Worm (Caenorhabditis elegans): Measurements from ENCODE around the gene dnj-25.

Gene dnj-25

DNA sequence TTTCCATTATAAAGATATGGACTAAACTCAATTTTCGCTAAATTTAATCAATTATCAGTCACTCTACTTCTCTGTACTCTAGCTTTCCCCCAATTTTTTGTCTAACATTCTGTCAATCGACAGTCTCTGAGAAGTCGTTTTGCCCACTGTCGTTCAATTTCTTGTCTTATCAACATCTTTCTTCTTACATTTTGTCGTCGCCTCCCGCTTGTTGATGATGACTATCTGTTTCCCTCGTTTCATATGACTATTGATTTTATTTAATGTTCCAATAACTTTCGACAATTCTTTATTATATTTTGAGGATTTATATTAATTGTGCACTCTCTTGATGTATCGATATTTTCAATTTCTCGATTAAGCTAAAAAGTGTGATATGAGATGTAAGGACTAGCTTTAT is 34.7 kb upstream of the dnj-25 start:
- TF ChIP-seq W03F9.2 (tag; optimal IDR thresholded peaks at IDR 0.05) (no peak), him-1 (tag; optimal IDR thresholded peaks at IDR 0.05) (no peak), dao-5 (tag; optimal IDR thresholded peaks at IDR 0.05) (no peak)

DNA sequence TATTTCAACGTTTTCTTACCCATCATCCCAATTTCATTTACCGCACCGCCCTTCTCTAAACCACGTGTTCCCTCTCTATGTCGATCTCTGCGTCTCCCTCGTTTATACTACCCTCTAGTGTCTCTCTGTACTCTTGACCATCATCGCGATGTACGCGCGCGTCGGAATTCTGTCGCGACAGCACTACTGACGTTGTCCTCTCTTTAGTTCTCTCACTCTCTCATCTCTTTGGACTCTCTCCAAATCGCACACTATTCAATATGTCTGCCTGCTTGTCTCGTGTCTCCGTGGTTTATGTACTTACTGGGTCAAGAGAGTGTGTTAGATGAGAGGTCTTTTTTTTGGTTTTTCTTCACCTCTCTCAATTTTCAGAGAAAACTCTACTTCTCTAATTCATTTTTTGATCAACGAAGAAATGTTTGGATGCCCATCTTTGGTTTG is 34.1 kb upstream of the dnj-25 start:
- TF ChIP-seq W03F9.2 (tag; optimal IDR thresholded peaks at IDR 0.05) (peak; percentile 82), him-1 (tag; optimal IDR thresholded peaks at IDR 0.05) (peak; percentile 94), dao-5 (tag; optimal IDR thresholded peaks at IDR 0.05) (no peak)

DNA sequence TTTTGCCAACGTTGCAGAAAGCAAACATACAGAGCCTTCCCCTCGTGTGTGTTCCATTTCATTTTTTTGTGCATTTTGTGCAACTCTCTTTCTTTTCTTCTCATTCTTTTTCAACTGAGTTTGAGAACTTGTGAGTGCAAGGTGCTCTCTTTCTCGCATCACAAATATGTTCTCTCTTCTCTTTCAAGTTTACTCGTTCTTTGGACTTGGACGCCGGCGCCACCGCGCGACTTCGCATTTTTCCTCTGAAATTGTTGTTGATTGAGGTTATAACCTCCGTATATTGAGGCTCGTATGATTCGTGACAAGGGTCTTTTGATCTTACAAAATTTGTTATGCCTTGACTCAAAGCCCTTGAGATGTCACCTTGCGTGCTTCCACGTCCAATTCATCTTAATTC is 32.6 kb upstream of the dnj-25 start:
- TF ChIP-seq W03F9.2 (tag; optimal IDR thresholded peaks at IDR 0.05) (peak; percentile 35), him-1 (tag; optimal IDR thresholded peaks at IDR 0.05) (peak; percentile 40), dao-5 (tag; optimal IDR thresholded peaks at IDR 0.05) (no peak)

DNA sequence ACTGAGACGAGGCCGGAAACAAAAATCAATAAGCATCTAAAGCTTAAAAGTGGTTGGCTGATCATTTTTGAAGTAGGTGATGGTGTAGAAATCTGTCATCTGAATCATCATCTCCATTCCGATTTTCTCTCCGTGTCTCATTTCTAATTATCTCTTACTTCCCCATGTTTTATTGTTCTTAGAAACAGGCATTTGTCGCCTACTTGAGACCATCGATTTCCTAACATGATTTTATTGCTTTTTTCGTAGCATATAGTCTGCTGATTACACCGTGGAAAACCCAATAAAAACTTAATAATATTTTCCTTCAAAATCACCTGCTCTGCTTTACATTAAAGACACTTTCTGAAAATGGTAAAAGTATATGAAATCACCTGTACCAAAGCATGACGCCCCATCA is 31.1 kb upstream of the dnj-25 start, which contains the start of gene F38A6.4:
TSS of gene F38A6.4 (minus strand) at position 101 of the 400 bp plus-strand sequence.
- TF ChIP-seq him-1 (tag; optimal IDR thresholded peaks at IDR 0.05) (no peak), W03F9.2 (tag; optimal IDR thresholded peaks at IDR 0.05) (no peak), dao-5 (tag; optimal IDR thresholded peaks at IDR 0.05) (no peak)

DNA sequence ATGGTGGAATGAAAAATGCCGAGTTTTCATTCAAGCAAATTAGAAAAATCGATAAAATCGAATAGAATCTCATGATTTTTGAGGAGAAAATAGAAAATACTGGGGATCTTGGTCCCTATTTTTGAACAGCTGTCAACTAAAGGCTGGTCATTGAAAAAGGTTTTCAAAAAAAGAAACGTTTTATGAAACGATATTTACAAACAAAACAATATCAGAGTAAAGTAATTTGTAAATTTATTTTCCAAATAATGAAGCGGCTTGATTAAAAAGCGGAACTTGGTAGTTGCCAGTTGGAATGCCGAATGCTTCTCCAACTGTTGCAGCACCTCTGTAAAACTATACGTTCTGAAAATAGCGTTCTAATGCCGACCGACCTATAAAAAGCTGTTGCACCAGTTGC is 29.5 kb upstream of the dnj-25 start, which contains the start of gene F38A6.5:
TSS of gene F38A6.5 (minus strand) at position 101 of the 400 bp plus-strand sequence.
- TF ChIP-seq W03F9.2 (tag; optimal IDR thresholded peaks at IDR 0.05), result no peak

DNA sequence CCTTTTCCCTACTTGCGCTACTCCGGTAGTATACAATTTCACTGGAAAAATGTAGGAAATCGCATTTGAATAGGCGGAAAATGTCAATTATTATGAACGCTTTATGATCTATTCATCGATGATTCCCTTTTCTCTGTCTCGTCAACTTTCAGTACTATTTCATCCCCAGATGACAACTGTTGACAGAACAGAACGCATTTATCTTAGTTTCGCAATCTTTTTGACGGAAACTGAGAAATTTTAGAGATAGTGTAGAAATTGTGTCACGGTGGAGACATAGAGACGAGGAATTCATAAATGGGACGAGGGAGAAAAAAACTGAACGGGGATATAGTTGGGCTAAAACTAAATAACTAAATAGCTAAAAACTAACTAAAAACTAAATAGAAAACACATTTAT is 27.6 kb upstream of the dnj-25 start:
- TF ChIP-seq W03F9.2 (tag; optimal IDR thresholded peaks at IDR 0.05) (no peak), him-1 (tag; optimal IDR thresholded peaks at IDR 0.05) (no peak), dao-5 (tag; optimal IDR thresholded peaks at IDR 0.05) (no peak)

DNA sequence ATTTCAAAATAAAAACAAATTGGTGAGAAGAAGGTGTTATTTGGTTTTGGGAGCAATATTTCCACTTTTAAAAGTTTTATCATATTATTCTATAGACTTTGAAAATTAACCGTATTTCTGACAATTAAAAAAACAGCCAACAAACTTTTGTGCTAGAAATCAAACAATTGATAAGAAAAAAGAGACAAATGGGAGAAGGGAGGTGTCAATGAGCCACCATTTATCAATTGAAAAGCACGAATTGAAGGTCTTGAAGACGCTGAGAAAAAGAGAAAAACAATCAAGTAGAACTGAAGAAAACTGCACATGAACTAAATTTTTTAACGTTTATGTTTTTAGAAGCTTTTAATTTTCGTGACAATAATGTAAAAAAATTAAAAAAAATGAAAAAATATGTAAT is 26.7 kb upstream of the dnj-25 start:
- TF ChIP-seq W03F9.2 (tag; optimal IDR thresholded peaks at IDR 0.05) (peak; percentile 8), him-1 (tag; optimal IDR thresholded peaks at IDR 0.05) (no peak)

DNA sequence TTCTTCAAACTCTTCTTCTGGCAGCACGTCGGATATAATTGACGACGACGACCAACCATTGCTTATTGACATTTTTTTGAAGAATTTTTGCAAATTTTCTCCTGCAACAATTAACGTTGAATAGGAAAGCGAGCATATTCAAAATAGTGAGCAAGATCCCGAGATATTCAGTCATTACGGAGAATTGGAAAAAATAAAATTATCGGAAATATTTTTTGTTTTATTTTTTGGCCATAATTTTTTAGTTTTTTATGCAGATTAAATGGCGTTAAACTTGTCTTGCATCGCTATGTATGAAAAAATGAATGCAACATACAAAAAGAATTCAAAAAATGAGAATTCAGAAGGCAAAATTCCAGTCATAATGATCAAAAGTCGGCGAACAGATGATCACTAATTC is 25.9 kb upstream of the dnj-25 start, which contains the start of gene elp-1:
TSS of gene elp-1 (minus strand) at position 101 of the 400 bp plus-strand sequence.
- TF ChIP-seq W03F9.2 (tag; optimal IDR thresholded peaks at IDR 0.05) (no peak), dao-5 (tag; optimal IDR thresholded peaks at IDR 0.05) (no peak), him-1 (tag; optimal IDR thresholded peaks at IDR 0.05) (no peak)

DNA sequence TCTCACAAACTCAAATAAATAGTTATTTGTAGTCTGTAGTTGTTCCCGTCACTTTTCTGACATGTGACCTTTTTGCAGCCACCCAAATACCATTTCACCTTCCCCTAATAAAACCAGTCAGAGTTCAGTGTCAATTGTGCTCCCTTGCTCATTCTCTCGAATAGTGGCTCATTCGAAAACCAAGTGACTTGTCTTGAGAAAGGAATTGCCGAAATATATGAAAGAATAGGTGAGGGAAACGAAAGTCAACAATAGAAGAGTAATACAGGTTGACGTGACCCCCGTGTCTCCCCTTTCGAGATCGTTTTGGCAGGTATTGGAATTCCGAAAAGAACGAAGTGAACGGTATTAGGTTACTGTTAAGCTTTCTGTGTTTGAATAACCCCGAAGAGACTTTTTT is 19.0 kb upstream of the dnj-25 start:
- TF ChIP-seq him-1 (tag; optimal IDR thresholded peaks at IDR 0.05) (no peak), W03F9.2 (tag; optimal IDR thresholded peaks at IDR 0.05) (no peak), dao-5 (tag; optimal IDR thresholded peaks at IDR 0.05) (no peak)

DNA sequence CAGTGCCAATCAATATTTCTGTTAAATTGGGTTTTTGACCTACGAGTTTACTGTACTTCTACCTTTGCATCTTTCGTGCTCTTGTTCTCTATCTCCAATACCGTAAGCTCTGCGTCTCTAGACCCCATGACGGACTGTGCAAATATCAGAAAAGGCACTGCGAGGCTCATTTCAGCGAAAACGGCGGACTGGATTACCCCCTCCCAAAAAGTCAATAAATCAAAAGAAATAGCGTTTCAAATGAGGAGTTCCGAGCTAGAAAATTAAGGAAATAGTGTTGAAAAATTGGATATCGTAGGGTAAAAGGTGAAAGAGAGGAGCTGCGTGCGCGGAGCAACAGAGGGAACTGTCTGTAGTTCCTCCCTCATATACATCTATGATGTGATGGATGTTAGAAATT is 17.6 kb upstream of the dnj-25 start:
- TF ChIP-seq him-1 (tag; optimal IDR thresholded peaks at IDR 0.05) (no peak), dao-5 (tag; optimal IDR thresholded peaks at IDR 0.05) (no peak), W03F9.2 (tag; optimal IDR thresholded peaks at IDR 0.05) (no peak)

DNA sequence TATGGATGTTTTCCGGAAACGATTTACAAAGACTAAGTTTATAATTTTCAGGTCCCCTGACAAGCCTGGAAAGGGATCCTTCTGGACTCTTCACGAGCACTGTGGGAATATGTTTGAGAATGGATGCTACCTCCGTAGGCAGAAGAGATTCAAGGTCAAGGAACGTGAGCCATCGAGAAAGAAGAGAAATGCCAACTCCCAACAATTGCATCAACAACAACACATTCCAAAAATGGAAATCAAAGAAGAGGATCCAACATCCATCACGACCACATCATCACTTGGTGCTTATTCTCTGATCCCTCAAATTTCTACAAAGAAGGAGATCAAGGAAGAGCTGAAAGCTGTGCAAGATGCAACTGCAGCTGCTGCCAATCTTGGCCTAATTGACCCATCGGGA is 14.0 kb upstream of the dnj-25 start:
- TF ChIP-seq him-1 (tag; optimal IDR thresholded peaks at IDR 0.05), result no peak

DNA sequence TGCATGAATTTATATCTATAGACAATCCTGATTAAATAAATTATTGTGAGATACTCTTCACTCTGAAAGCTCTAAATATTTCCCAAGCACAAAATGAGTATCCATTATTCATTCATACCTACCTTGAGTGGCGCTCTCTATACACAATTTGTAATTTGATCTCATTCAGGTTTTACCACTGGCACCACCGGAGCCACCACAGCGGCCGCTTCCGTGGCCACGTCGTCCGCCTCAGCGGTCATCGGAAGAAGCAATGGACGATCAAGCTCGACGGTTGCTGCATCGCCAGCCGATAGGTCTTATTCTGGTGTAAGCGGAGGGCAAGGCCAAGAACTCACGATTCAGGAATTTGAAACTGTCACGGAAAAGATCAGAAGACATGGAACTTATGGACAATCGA is 13.1 kb upstream of the dnj-25 start:
- TF ChIP-seq W03F9.2 (tag; optimal IDR thresholded peaks at IDR 0.05) (no peak), him-1 (tag; optimal IDR thresholded peaks at IDR 0.05) (no peak), dao-5 (tag; optimal IDR thresholded peaks at IDR 0.05) (no peak)

DNA sequence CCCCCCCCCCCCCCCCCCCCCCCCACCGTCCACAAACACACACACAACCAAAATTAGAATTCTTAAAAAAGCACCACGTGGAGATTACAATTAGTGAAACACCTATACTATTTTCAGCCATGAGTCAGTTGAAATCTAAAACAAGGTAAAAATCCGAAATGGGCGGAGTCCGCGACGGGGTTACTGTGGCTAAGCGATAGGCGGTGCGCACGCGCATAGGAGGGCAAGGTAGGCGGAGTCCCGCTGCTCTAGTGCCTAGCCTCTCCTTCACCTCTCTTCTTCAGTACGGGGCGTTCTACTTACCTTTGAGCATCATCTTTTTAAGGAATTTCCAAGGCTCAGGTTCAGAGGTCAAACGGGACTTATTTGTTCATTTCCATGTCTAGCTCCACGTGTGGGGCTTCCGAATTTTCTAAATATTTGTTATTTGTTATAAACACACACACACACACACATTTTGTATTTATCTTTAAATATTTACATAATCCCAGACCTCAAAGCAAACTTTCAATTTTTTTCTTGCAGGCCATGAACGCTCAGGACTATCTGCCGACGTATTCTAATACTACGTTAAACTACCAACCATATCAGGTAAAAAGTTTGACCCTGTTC is 12.3 kb upstream of the dnj-25 start:
- TF ChIP-seq him-1 (tag; optimal IDR thresholded peaks at IDR 0.05) (no peak), dao-5 (tag; optimal IDR thresholded peaks at IDR 0.05) (no peak), W03F9.2 (tag; optimal IDR thresholded peaks at IDR 0.05) (no peak)

DNA sequence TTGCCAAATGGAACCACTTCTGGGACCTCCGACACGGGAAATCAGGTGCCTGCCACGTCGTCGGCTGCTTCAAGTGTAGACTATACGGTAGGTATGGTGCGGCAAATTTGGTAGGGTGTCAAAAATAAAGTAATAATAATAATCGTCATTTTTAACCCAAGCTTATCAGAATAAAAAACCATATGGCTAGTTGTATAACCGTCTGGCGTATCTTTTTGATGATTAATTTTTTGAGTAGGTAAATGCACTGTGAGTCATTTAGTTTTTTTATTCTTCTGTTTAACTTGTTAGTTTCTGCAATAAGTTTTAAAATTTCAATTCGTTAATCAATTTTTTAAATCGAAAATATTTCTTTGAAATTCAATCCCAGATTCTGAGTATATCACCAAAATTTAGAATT is 11.3 kb upstream of the dnj-25 start:
- TF ChIP-seq dao-5 (tag; optimal IDR thresholded peaks at IDR 0.05), result no peak
- no peak for TF ChIP-seq W03F9.2 (tag; optimal IDR thresholded peaks at IDR 0.05)
- no peak for TF ChIP-seq him-1 (tag; optimal IDR thresholded peaks at IDR 0.05)

DNA sequence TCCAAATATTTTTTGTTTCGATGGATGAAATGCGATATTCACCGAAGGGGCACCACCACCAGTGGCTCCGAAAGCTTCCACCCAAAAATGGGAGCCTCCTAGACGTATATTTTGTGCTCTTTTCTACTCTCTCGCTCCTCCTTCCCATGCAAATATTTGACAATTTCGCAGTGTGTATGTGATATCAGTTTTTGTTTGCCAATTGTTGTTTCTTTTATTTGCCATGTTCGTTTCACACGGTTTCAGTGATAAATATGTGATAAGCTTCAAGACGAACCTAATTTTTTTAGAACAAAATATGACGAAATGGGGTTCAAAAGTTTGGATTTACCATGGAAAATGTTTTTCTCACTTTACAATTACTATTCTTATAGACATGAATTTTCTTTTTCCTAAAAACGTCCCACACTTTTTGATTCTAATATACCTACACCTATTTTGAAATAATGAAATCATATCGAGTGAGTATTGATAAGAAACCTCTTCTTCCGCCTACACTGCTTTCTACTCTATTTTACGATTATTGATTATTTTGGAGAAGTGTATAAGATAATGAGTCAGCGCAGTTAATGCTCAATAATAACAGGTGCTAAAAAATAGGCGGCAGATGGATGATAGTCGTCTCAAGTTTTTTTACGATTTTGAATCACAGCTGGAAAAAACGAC is 9.8 kb upstream of the dnj-25 start:
- no peak for TF ChIP-seq W03F9.2 (tag; optimal IDR thresholded peaks at IDR 0.05)
- no peak for TF ChIP-seq him-1 (tag; optimal IDR thresholded peaks at IDR 0.05)
- no peak for TF ChIP-seq dao-5 (tag; optimal IDR thresholded peaks at IDR 0.05)

Measured in whole organism, L4/young adult.